Worm (Caenorhabditis elegans) whole organism, young adult: ENCODE measurements around the gene tpra-1.

Source experiments
- B0035.1 ChIP-seq: sonication (generic microtip); optimal IDR thresholded peaks from 2 replicates; lab custom pipeline; 2016; ENCODE audit warnings: missing genetic modification characterization, mild to moderate bottlenecking, missing compliant biosample characterization, missing genotype, missing genetic modification reagents
- F10E7.11 ChIP-seq: sonication (generic microtip); optimal IDR thresholded peaks from 2 replicates; lab custom pipeline; 2017; ENCODE audit warnings: mild to moderate bottlenecking, missing genetic modification characterization, moderate library complexity, missing compliant biosample characterization
- F37B4.10 ChIP-seq: fragments of 200-800 bp; sonication (Bioruptor generic); IDR thresholded peaks from 2 replicates; pipeline ENCODE4 v1.3.6; 2022; ENCODE audit warnings: missing genetic modification characterization, missing compliant biosample characterization
- F49E8.2 ChIP-seq: sonication (generic microtip); optimal IDR thresholded peaks from 3 replicates; lab custom pipeline; 2017; ENCODE audit warnings: missing genetic modification characterization, mild to moderate bottlenecking, missing compliant biosample characterization, antibody characterized with exemption, moderate library complexity; ENCODE audit not compliant: insufficient read depth
- F52B5.7 ChIP-seq: sonication (generic microtip); optimal IDR thresholded peaks from 2 replicates; lab custom pipeline; 2016; ENCODE audit warnings: mild to moderate bottlenecking, missing genetic modification characterization, missing compliant biosample characterization
- F55B11.4 ChIP-seq: sonication (generic microtip); optimal IDR thresholded peaks from 2 replicates; lab custom pipeline; 2016; ENCODE audit warnings: missing compliant biosample characterization, missing genetic modification characterization, borderline replicate concordance; ENCODE audit not compliant: insufficient read depth
- F57A8.1 ChIP-seq: fragments of 200-800 bp; sonication (Bioruptor generic); optimal IDR thresholded peaks from 2 replicates; lab custom pipeline; 2018; ENCODE audit warnings: mild to moderate bottlenecking, missing genetic modification characterization, moderate library complexity, missing compliant biosample characterization
- T07F8.4 ChIP-seq: sonication (generic microtip); optimal IDR thresholded peaks from 2 replicates; lab custom pipeline; 2016; ENCODE audit warnings: mild to moderate bottlenecking, missing genetic modification characterization, moderate library complexity, missing compliant biosample characterization
- Y53F4B.3 ChIP-seq: fragments of 200-800 bp; sonication (Bioruptor generic); IDR thresholded peaks from 2 replicates; pipeline ENCODE4 v1.3.6; 2022; ENCODE audit warnings: missing genetic modification reagents, missing genetic modification characterization, missing compliant biosample characterization
- Y56A3A.18 ChIP-seq: fragments of 200-800 bp; sonication (Bioruptor generic); IDR thresholded peaks from 2 replicates; pipeline ENCODE4 v1.3.6; 2022; ENCODE audit warnings: missing genetic modification reagents, missing genetic modification characterization, missing compliant biosample characterization
- Y67H2A.10 ChIP-seq: fragments of 200-800 bp; sonication (Bioruptor generic); conservative IDR thresholded peaks from 2 replicates; pipeline ENCODE4 v1.3.6; 2022; ENCODE audit warnings: missing genetic modification reagents, missing genetic modification characterization, missing compliant biosample characterization
- atf-7 ChIP-seq: sonication (generic microtip); optimal IDR thresholded peaks from 2 replicates; lab custom pipeline; 2017; ENCODE audit warnings: mild to moderate bottlenecking, missing genetic modification characterization, missing compliant biosample characterization
- attf-3 ChIP-seq: fragments of 200-800 bp; sonication (Bioruptor generic); conservative IDR thresholded peaks from 2 replicates; pipeline ENCODE4 v1.3.6; 2022; ENCODE audit warnings: missing genetic modification reagents, missing genetic modification characterization, missing compliant biosample characterization
- bed-1 ChIP-seq: fragments of 200-800 bp; sonication (Bioruptor generic); IDR thresholded peaks from 2 replicates; pipeline ENCODE4 v1.3.6; 2022; ENCODE audit warnings: missing genetic modification reagents, missing genetic modification characterization, missing compliant biosample characterization
- bed-2 ChIP-seq: fragments of 200-800 bp; sonication (Bioruptor generic); IDR thresholded peaks from 2 replicates; pipeline ENCODE4 v1.3.6; 2022; ENCODE audit warnings: missing genetic modification reagents, missing genetic modification characterization, missing compliant biosample characterization
- ceh-100 ChIP-seq: fragments of 200-800 bp; sonication (Bioruptor generic); IDR thresholded peaks from 2 replicates; pipeline ENCODE4 v1.3.6; 2022; ENCODE audit warnings: missing genetic modification reagents, missing genetic modification characterization, missing compliant biosample characterization
- ceh-27 ChIP-seq: fragments of 200-800 bp; sonication (Bioruptor generic); optimal IDR thresholded peaks from 2 replicates; lab custom pipeline; 2018; ENCODE audit warnings: mild to moderate bottlenecking, missing genetic modification characterization, moderate library complexity, missing compliant biosample characterization
- ceh-58 ChIP-seq: fragments of 200-800 bp; sonication (Bioruptor generic); IDR thresholded peaks from 2 replicates; pipeline ENCODE4 v1.3.6; 2022; ENCODE audit warnings: missing genetic modification characterization, missing compliant biosample characterization
- ceh-79 ChIP-seq: sonication (generic microtip); optimal IDR thresholded peaks from 2 replicates; lab custom pipeline; 2017; ENCODE audit warnings: mild to moderate bottlenecking, missing genetic modification characterization, missing compliant biosample characterization
- ceh-91 ChIP-seq: fragments of 200-800 bp; sonication (Bioruptor generic); IDR thresholded peaks from 2 replicates; pipeline ENCODE4 v1.3.6; 2022; ENCODE audit warnings: missing genetic modification reagents, missing genetic modification characterization, missing compliant biosample characterization
- egl-18 ChIP-seq: fragments of 200-800 bp; sonication (Bioruptor generic); IDR thresholded peaks from 2 replicates; pipeline ENCODE4 v1.3.6; 2022; ENCODE audit warnings: missing genetic modification reagents, missing genetic modification characterization, missing compliant biosample characterization
- egl-44 ChIP-seq: fragments of 200-800 bp; sonication (Bioruptor generic); IDR thresholded peaks from 2 replicates; pipeline ENCODE4 v1.3.6; 2022; ENCODE audit warnings: missing genetic modification reagents, missing genetic modification characterization, missing compliant biosample characterization
- ekl-4 ChIP-seq: fragments of 200-800 bp; sonication (Bioruptor generic); IDR thresholded peaks from 2 replicates; pipeline ENCODE4 v1.3.6; 2022; ENCODE audit warnings: missing genetic modification reagents, missing genetic modification characterization, missing compliant biosample characterization
- ets-4 ChIP-seq: fragments of 200-800 bp; sonication (Bioruptor generic); optimal IDR thresholded peaks from 2 replicates; lab custom pipeline; 2018; ENCODE audit warnings: mild to moderate bottlenecking, missing genetic modification characterization, missing compliant biosample characterization
- fkh-3 ChIP-seq: sonication (generic microtip); optimal IDR thresholded peaks from 2 replicates; lab custom pipeline; 2016; ENCODE audit warnings: mild to moderate bottlenecking, missing genetic modification characterization, missing compliant biosample characterization
- him-1 ChIP-seq: sonication (generic microtip); optimal IDR thresholded peaks from 2 replicates; lab custom pipeline; 2016; ENCODE audit warnings: missing genotype, missing genetic modification reagents, missing genetic modification characterization, missing compliant biosample characterization
- hlh-26 ChIP-seq: fragments of 200-800 bp; sonication (Bioruptor generic); conservative IDR thresholded peaks from 2 replicates; pipeline ENCODE4 v1.3.6; 2022; ENCODE audit warnings: missing genetic modification reagents, missing genetic modification characterization, missing compliant biosample characterization
- let-607 ChIP-seq, 2 experiments: fragments of 200-800 bp in 1 of 2; sonication (Bioruptor generic) in 1 of 2; sonication (generic microtip) in 1 of 2; optimal IDR thresholded peaks; 2 replicates each; lab custom pipeline; 2016 to 2018; ENCODE audit warnings: mild to moderate bottlenecking in 2 of 2, missing compliant biosample characterization in 2 of 2, missing genetic modification characterization in 2 of 2, moderate library complexity in 2 of 2, missing genotype in 1 of 2
- lin-40 ChIP-seq: sonication (generic microtip); optimal IDR thresholded peaks from 2 replicates; lab custom pipeline; 2016; ENCODE audit warnings: missing genetic modification characterization, mild to moderate bottlenecking, missing compliant biosample characterization, missing genotype, missing genetic modification reagents
- madf-10 ChIP-seq: sonication (generic microtip); optimal IDR thresholded peaks from 2 replicates; lab custom pipeline; 2016; ENCODE audit warnings: mild to moderate bottlenecking, missing genetic modification characterization, missing compliant biosample characterization
- madf-3 ChIP-seq: fragments of 200-800 bp; sonication (Bioruptor generic); IDR thresholded peaks from 2 replicates; pipeline ENCODE4 v1.3.6; 2022; ENCODE audit warnings: missing genetic modification reagents, missing genetic modification characterization, missing compliant biosample characterization
- mel-28 ChIP-seq: sonication (generic microtip); optimal IDR thresholded peaks from 2 replicates; lab custom pipeline; 2016; ENCODE audit warnings: borderline replicate concordance, mild to moderate bottlenecking, missing genetic modification characterization, missing compliant biosample characterization
- nfya-2 ChIP-seq: fragments of 200-800 bp; sonication (Bioruptor generic); IDR thresholded peaks from 2 replicates; pipeline ENCODE4 v1.3.6; 2022; ENCODE audit warnings: missing genetic modification reagents, missing genetic modification characterization, missing compliant biosample characterization
- nfyb-1 ChIP-seq: fragments of 200-800 bp; sonication (Bioruptor generic); IDR thresholded peaks from 2 replicates; pipeline ENCODE4 v1.3.6; 2022; ENCODE audit warnings: missing genetic modification reagents, missing genetic modification characterization, missing compliant biosample characterization
- nhr-120 ChIP-seq: fragments of 200-800 bp; sonication (Bioruptor generic); IDR thresholded peaks from 2 replicates; pipeline ENCODE4 v1.3.6; 2022; ENCODE audit warnings: missing genetic modification characterization, missing compliant biosample characterization
- nhr-80 ChIP-seq: sonication (generic microtip); optimal IDR thresholded peaks from 2 replicates; lab custom pipeline; 2016; ENCODE audit warnings: missing genetic modification characterization, missing compliant biosample characterization
- pha-4 ChIP-seq: fragments of 150-350 bp; sonication (generic microtip); optimal IDR thresholded peaks from 2 replicates; lab custom pipeline; 2014; ENCODE audit warnings: missing biosample characterization, missing genetic modification reagents, missing genetic modification characterization
- repo-1 ChIP-seq: sonication (generic microtip); optimal IDR thresholded peaks from 2 replicates; lab custom pipeline; 2017; ENCODE audit warnings: mild to moderate bottlenecking, missing genetic modification characterization, missing compliant biosample characterization
- snpc-1.1 ChIP-seq: sonication (generic microtip); optimal IDR thresholded peaks from 2 replicates; lab custom pipeline; 2017; ENCODE audit warnings: missing genetic modification characterization, mild to moderate bottlenecking, missing compliant biosample characterization, antibody characterized with exemption, moderate library complexity, missing genotype, missing genetic modification reagents; ENCODE audit not compliant: insufficient read depth
- snpc-1.3 ChIP-seq: sonication (generic microtip); optimal IDR thresholded peaks from 2 replicates; lab custom pipeline; 2017; ENCODE audit warnings: missing genetic modification characterization, mild to moderate bottlenecking, missing compliant biosample characterization, antibody characterized with exemption, moderate library complexity, missing genotype, missing genetic modification reagents; ENCODE audit not compliant: insufficient read depth
- snpc-3.4 ChIP-seq: sonication (generic microtip); optimal IDR thresholded peaks from 2 replicates; lab custom pipeline; 2017; ENCODE audit warnings: missing genetic modification characterization, mild to moderate bottlenecking, missing compliant biosample characterization, antibody characterized with exemption, moderate library complexity, missing genotype, missing genetic modification reagents
- sptf-2 ChIP-seq: fragments of 200-800 bp; sonication (Bioruptor generic); optimal IDR thresholded peaks from 2 replicates; lab custom pipeline; 2018; ENCODE audit warnings: mild to moderate bottlenecking, missing genetic modification characterization, missing compliant biosample characterization
- unc-62 ChIP-seq: fragments of 150-350 bp; optimal IDR thresholded peaks from 2 replicates; lab custom pipeline; 2014; ENCODE audit warnings: missing biosample characterization, missing genetic modification reagents, missing genetic modification characterization
- ztf-18 ChIP-seq: sonication (generic microtip); optimal IDR thresholded peaks from 2 replicates; lab custom pipeline; 2016; ENCODE audit warnings: missing genotype, mild to moderate bottlenecking, missing genetic modification characterization, missing compliant biosample characterization
- ztf-22 ChIP-seq: fragments of 200-800 bp; sonication (Bioruptor generic); optimal IDR thresholded peaks from 2 replicates; lab custom pipeline; 2018; ENCODE audit warnings: mild to moderate bottlenecking, missing genetic modification characterization, moderate library complexity, missing compliant biosample characterization
- ztf-25 ChIP-seq: fragments of 200-800 bp; sonication (Bioruptor generic); IDR thresholded peaks from 2 replicates; pipeline ENCODE4 v1.3.6; 2022; ENCODE audit warnings: missing genetic modification reagents, missing genetic modification characterization, missing compliant biosample characterization

tpra-1 gene

DNA sequence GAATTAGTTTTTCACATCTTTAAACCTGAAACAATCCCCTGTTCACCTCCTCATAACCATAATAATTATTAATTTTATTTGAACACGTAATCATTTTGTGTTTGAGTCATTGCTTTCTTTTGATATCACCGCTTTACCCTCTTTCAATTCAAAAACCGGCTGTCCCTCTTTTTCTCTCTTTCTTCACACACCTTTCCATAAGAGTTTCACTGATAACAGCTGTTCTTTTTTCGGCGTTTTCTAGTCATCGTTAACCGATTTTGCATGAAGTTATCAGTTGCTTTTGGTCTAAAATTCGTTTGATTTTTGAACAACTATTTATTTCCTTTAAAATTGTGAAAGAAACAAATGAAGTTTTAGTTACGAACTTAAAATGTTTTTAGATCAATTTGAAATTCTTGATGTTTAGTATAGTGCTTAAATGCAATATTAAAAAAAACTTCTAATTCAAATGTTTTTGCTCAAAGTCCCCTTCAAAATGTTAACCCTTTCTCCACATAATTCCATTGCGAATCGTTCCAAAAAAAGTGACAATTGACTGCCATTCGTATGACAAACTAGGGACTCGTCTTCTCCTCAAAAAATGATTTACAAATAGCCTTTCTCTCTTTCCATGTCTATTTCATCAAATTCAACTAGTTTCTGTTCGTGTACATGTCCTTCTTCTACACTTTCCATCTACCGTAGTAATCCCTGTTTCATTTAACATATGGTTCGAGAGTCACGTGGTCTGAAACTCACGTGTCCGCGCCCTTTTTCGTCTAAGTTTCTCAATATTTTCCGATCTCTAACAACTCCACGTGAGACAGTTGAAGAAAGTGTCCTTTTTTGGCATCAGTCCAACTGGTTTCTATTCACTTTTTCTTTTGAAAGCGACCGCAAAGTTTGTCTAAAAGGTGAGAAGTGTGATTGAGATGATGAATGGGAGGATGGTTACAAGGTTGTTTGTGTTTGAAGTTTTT, 6.9 kb upstream of the tpra-1 start (continued):
- TF ChIP-seq ceh-91 (GFP tag; lab: Robert Waterston, UW) (no peak), egl-18 (GFP tag; lab: Robert Waterston, UW) (no peak), T07F8.4 (tag; lab: Kevin White, UChicago) (no peak), snpc-1.3 (tag; lab: Kevin White, UChicago) (no peak), atf-7 (tag; lab: Kevin White, UChicago) (no peak), Y67H2A.10 (GFP tag; lab: Robert Waterston, UW) (no peak), hlh-26 (GFP tag; lab: Robert Waterston, UW) (no peak), repo-1 (tag; lab: Kevin White, UChicago) (no peak), Y56A3A.18 (GFP tag; lab: Robert Waterston, UW) (no peak), F37B4.10 (GFP tag; lab: Robert Waterston, UW) (no peak), mel-28 (tag; lab: Kevin White, UChicago) (no peak), ztf-22 (GFP tag; lab: Kevin White, UChicago) (peak; percentile 43), ztf-25 (no peak), ets-4 (GFP tag; lab: Kevin White, UChicago) (no peak), ekl-4 (GFP tag; lab: Robert Waterston, UW) (peak; percentile 42; the same call in 1 of the 2 replicates), bed-1 (GFP tag; lab: Robert Waterston, UW) (no peak), egl-44 (GFP tag; lab: Robert Waterston, UW) (no peak), snpc-3.4 (tag; lab: Kevin White, UChicago) (no peak), unc-62 (no peak), bed-2 (GFP tag; lab: Robert Waterston, UW) (no peak), nfyb-1 (no peak), attf-3 (GFP tag; lab: Robert Waterston, UW) (no peak), snpc-1.1 (tag; lab: Kevin White, UChicago) (no peak), nhr-80 (tag; lab: Kevin White, UChicago) (peak; percentile 66), madf-3 (no peak), sptf-2 (GFP tag; lab: Kevin White, UChicago) (no peak), ceh-58 (GFP tag; lab: Robert Waterston, UW) (no peak), lin-40 (tag; lab: Kevin White, UChicago) (peak; percentile 94), fkh-3 (tag; lab: Kevin White, UChicago) (no peak), ceh-27 (GFP tag; lab: Kevin White, UChicago) (peak; percentile 70), pha-4 (tag; lab: Kevin White, UChicago) (no peak), F10E7.11 (tag; lab: Kevin White, UChicago) (no peak), ceh-100 (GFP tag; lab: Robert Waterston, UW) (no peak), ceh-79 (no peak), let-607 (tag; optimal IDR thresholded peaks at IDR 0.05; lab: Kevin White, UChicago) (peak in 1 of 2 experiments; percentile 68), F57A8.1 (GFP tag; lab: Kevin White, UChicago) (no peak), madf-10 (tag; lab: Kevin White, UChicago) (no peak), nhr-120 (GFP tag; lab: Robert Waterston, UW) (no peak), nfya-2 (GFP tag; lab: Robert Waterston, UW) (no peak), F49E8.2 (tag; lab: Kevin White, UChicago) (no peak), him-1 (tag; lab: Kevin White, UChicago) (no peak), F55B11.4 (tag; lab: Kevin White, UChicago) (no peak), ztf-18 (tag; lab: Kevin White, UChicago) (no peak), Y53F4B.3 (GFP tag; lab: Robert Waterston, UW) (no peak), F52B5.7 (tag; lab: Kevin White, UChicago) (no peak), B0035.1 (tag; lab: Kevin White, UChicago) (no peak)
